Fruit fly (Drosophila melanogaster) whole organism, embryonic: Measurements from ENCODE around the gene CG3679.
A peak's percentile ranks its signal among the peaks of the same experiment; 100 is the strongest.

ENCODE experiments used
- Ada2b ChIP-seq: fragments of 200-800 bp; sonication (Bioruptor generic); IDR thresholded peaks from 2 replicates; pipeline ENCODE4 v1.3.6; 2022; ENCODE audit warnings: missing biosample characterization, missing genetic modification characterization
- Atf6 ChIP-seq: fragments of 200-800 bp; sonication (Bioruptor generic); IDR thresholded peaks from 2 replicates; pipeline ENCODE4 v1.3.6; 2022; ENCODE audit warnings: missing biosample characterization, missing genetic modification characterization
- Bgb ChIP-seq: fragments of 200-800 bp; sonication (Bioruptor generic); IDR thresholded peaks from 2 replicates; pipeline ENCODE4 v1.3.6; 2022; ENCODE audit warnings: missing biosample characterization, missing genetic modification characterization; ENCODE audit not compliant: partially characterized antibody
- BtbVII ChIP-seq: fragments of 200-800 bp; sonication (Bioruptor generic); optimal IDR thresholded peaks from 3 replicates; lab custom pipeline; 2017; ENCODE audit warnings: missing biosample characterization, mild to moderate bottlenecking, missing genetic modification characterization
- CG12299 ChIP-seq: fragments of 200-800 bp; sonication (Bioruptor generic); optimal IDR thresholded peaks from 2 replicates; lab custom pipeline; 2018; ENCODE audit warnings: missing biosample characterization, mild to moderate bottlenecking, missing genetic modification characterization
- CG1233 ChIP-seq: fragments of 200-800 bp; sonication (Bioruptor generic); optimal IDR thresholded peaks from 4 replicates; lab custom pipeline; 2018; ENCODE audit warnings: missing biosample characterization, mild to moderate bottlenecking, missing genetic modification characterization
- CG1602 ChIP-seq: fragments of 200-800 bp; sonication (Bioruptor generic); optimal IDR thresholded peaks from 3 replicates; lab custom pipeline; 2016; ENCODE audit warnings: missing biosample characterization, missing genetic modification characterization
- CG16815 ChIP-seq: fragments of 200-800 bp; sonication (Bioruptor generic); optimal IDR thresholded peaks from 3 replicates; lab custom pipeline; 2017; ENCODE audit warnings: missing biosample characterization, mild to moderate bottlenecking, missing genetic modification characterization
- CG17829 ChIP-seq: fragments of 200-800 bp; optimal IDR thresholded peaks from 2 replicates; lab custom pipeline; 2019; ENCODE audit warnings: missing biosample characterization, mild to moderate bottlenecking, missing genetic modification characterization, moderate library complexity
- CG2712 ChIP-seq: fragments of 200-800 bp; optimal IDR thresholded peaks from 3 replicates; lab custom pipeline; 2019; ENCODE audit warnings: missing biosample characterization, mild to moderate bottlenecking, missing genetic modification characterization, moderate library complexity
- CG31224 ChIP-seq: fragments of 200-800 bp; sonication (Bioruptor generic); IDR thresholded peaks from 2 replicates; pipeline ENCODE4 v1.3.6; 2022; ENCODE audit warnings: missing biosample characterization, missing genetic modification characterization
- CG32772 ChIP-seq: fragments of 200-800 bp; sonication (Bioruptor generic); IDR thresholded peaks from 2 replicates; pipeline ENCODE4 v1.3.6; 2022; ENCODE audit warnings: missing biosample characterization, missing genetic modification characterization
- CG43689 ChIP-seq: fragments of 200-800 bp; sonication (Bioruptor generic); IDR thresholded peaks from 2 replicates; pipeline ENCODE4 v1.3.6; 2022; ENCODE audit warnings: missing biosample characterization, missing genetic modification characterization
- CG8388 ChIP-seq: fragments of 200-800 bp; sonication (Bioruptor generic); optimal IDR thresholded peaks from 2 replicates; lab custom pipeline; 2019; ENCODE audit warnings: missing biosample characterization, mild to moderate bottlenecking, missing genetic modification characterization, moderate library complexity
- CG8478 ChIP-seq: fragments of >200 bp; optimal IDR thresholded peaks from 2 replicates; lab custom pipeline; 2018
- Doc2 ChIP-seq: fragments of 200-800 bp; sonication (Bioruptor generic); IDR thresholded peaks from 2 replicates; pipeline ENCODE4 v1.3.6; 2022; ENCODE audit warnings: missing biosample characterization, missing genetic modification characterization
- E2f2 ChIP-seq: fragments of 200-800 bp; sonication (Bioruptor generic); IDR thresholded peaks from 2 replicates; pipeline ENCODE4 v1.3.6; 2022; ENCODE audit warnings: missing biosample characterization, missing genetic modification characterization
- Gug ChIP-seq: fragments of 200-800 bp; sonication (Bioruptor generic); IDR thresholded peaks from 4 replicates; pipeline ENCODE4 v1.3.6; 2022; ENCODE audit warnings: missing biosample characterization, missing genetic modification characterization
- HHEX ChIP-seq: fragments of 200-800 bp; sonication (Bioruptor generic); optimal IDR thresholded peaks from 3 replicates; lab custom pipeline; 2017; ENCODE audit warnings: missing biosample characterization, mild to moderate bottlenecking, missing genetic modification characterization, missing genetic modification reagents
- Hey ChIP-seq: fragments of 200-800 bp; sonication (Bioruptor generic); optimal IDR thresholded peaks from 3 replicates; lab custom pipeline; 2018; ENCODE audit warnings: missing biosample characterization, mild to moderate bottlenecking, missing genetic modification characterization
- Lpt ChIP-seq: fragments of >200 bp; optimal IDR thresholded peaks from 2 replicates; lab custom pipeline; 2018; ENCODE audit warnings: missing biosample characterization, missing genetic modification characterization
- Neu2 ChIP-seq: fragments of 200-800 bp; sonication (Bioruptor generic); optimal IDR thresholded peaks from 3 replicates; lab custom pipeline; 2016; ENCODE audit warnings: missing biosample characterization, missing genetic modification characterization, borderline replicate concordance
- Pdp1 ChIP-seq, 2 experiments: fragments of 200-800 bp; sonication (Bioruptor generic); optimal IDR thresholded peaks; 3 replicates each; lab custom pipeline; 2016; ENCODE audit warnings: missing biosample characterization in 2 of 2, missing genetic modification characterization in 2 of 2, mild to moderate bottlenecking in 1 of 2, moderate library complexity in 1 of 2
- Rfx ChIP-seq: fragments of 200-800 bp; sonication (Bioruptor generic); IDR thresholded peaks from 2 replicates; pipeline ENCODE4 v1.3.6; 2022; ENCODE audit warnings: missing biosample characterization, missing genetic modification characterization
- Side ChIP-seq: fragments of 200-800 bp; sonication (Bioruptor generic); optimal IDR thresholded peaks from 2 replicates; lab custom pipeline; 2016; ENCODE audit warnings: missing biosample characterization, missing genetic modification characterization
- Sox100B ChIP-seq: fragments of 200-800 bp; sonication (Bioruptor generic); optimal IDR thresholded peaks from 3 replicates; lab custom pipeline; 2018; ENCODE audit warnings: missing biosample characterization, mild to moderate bottlenecking, missing genetic modification characterization
- Vsx1 ChIP-seq: fragments of 200-800 bp; sonication (Bioruptor generic); optimal IDR thresholded peaks from 2 replicates; lab custom pipeline; 2017; ENCODE audit warnings: missing biosample characterization, mild to moderate bottlenecking, missing genetic modification characterization, missing genetic modification reagents
- bab2 ChIP-seq: fragments of 200-800 bp; sonication (Bioruptor generic); optimal IDR thresholded peaks from 2 replicates; lab custom pipeline; 2016; ENCODE audit warnings: missing biosample characterization, missing genetic modification characterization
- cg ChIP-seq: fragments of 200-800 bp; sonication (Bioruptor generic); optimal IDR thresholded peaks from 3 replicates; lab custom pipeline; 2019; ENCODE audit warnings: missing biosample characterization, mild to moderate bottlenecking, missing genetic modification characterization, moderate library complexity
- chinmo ChIP-seq: fragments of 200-800 bp; sonication (Bioruptor generic); IDR thresholded peaks from 4 replicates; pipeline ENCODE4 v1.3.6; 2022; ENCODE audit warnings: missing biosample characterization, missing genetic modification characterization; ENCODE audit not compliant: partially characterized antibody
- crc ChIP-seq: fragments of 200-800 bp; sonication (Bioruptor generic); optimal IDR thresholded peaks from 2 replicates; lab custom pipeline; 2016; ENCODE audit warnings: missing biosample characterization, missing genetic modification characterization
- cwo ChIP-seq: fragments of 200-800 bp; sonication (Bioruptor generic); optimal IDR thresholded peaks from 3 replicates; lab custom pipeline; 2017; ENCODE audit warnings: missing biosample characterization, missing genetic modification characterization, mild to moderate bottlenecking, moderate library complexity, missing genetic modification reagents
- da ChIP-seq: fragments of 200-800 bp; sonication (Bioruptor generic); optimal IDR thresholded peaks from 2 replicates; lab custom pipeline; 2016; ENCODE audit warnings: missing biosample characterization, missing genetic modification characterization
- dmrt11E ChIP-seq: fragments of 200-800 bp; sonication (Bioruptor generic); optimal IDR thresholded peaks from 3 replicates; lab custom pipeline; 2018; ENCODE audit warnings: missing biosample characterization, mild to moderate bottlenecking, missing genetic modification characterization, moderate library complexity
- ems ChIP-seq: fragments of 200-800 bp; sonication (Bioruptor generic); optimal IDR thresholded peaks from 3 replicates; lab custom pipeline; 2016; ENCODE audit warnings: missing biosample characterization, missing genetic modification characterization
- gsb-n ChIP-seq: fragments of 200-800 bp; sonication (Bioruptor generic); optimal IDR thresholded peaks from 3 replicates; lab custom pipeline; 2018; ENCODE audit warnings: missing biosample characterization, mild to moderate bottlenecking, missing genetic modification characterization
- hbn ChIP-seq: fragments of 200-800 bp; sonication (Bioruptor generic); IDR thresholded peaks from 2 replicates; pipeline ENCODE4 v1.3.6; 2022; ENCODE audit warnings: missing biosample characterization, missing genetic modification characterization; ENCODE audit not compliant: partially characterized antibody
- hkb ChIP-seq, 2 experiments: fragments of 200-800 bp in 1 of 2; fragments of >200 bp in 1 of 2; sonication (Bioruptor generic) in 1 of 2; IDR thresholded peaks in 1 of 2; optimal IDR thresholded peaks in 1 of 2; 2 replicates each; pipeline versions ENCODE4 v1.3.6 to Lab custom; 2017 to 2022; ENCODE audit warnings: missing biosample characterization in 1 of 2, missing genetic modification characterization in 1 of 2
- lola ChIP-seq, 3 experiments: fragments of >200 bp in 2 of 3; fragments of 200-800 bp in 1 of 3; sonication (Bioruptor generic) in 1 of 3; optimal IDR thresholded peaks; 2 replicates each; lab custom pipeline; 2017 to 2019; ENCODE audit warnings: missing biosample characterization in 3 of 3, missing genetic modification characterization in 3 of 3, mild to moderate bottlenecking in 1 of 3, moderate library complexity in 1 of 3
- lov ChIP-seq, 2 experiments: fragments of 200-800 bp in 1 of 2; fragments of >200 bp in 1 of 2; sonication (Bioruptor generic) in 1 of 2; IDR thresholded peaks in 1 of 2; optimal IDR thresholded peaks in 1 of 2; 2 replicates in 1 of 2; 3 replicates in 1 of 2; pipeline versions ENCODE4 v1.3.6 to Lab custom; 2017 to 2022; ENCODE audit warnings: missing biosample characterization in 1 of 2, missing genetic modification characterization in 1 of 2
- nerfin-1 ChIP-seq: fragments of 200-800 bp; sonication (Bioruptor generic); optimal IDR thresholded peaks from 3 replicates; lab custom pipeline; 2019; ENCODE audit warnings: missing biosample characterization, mild to moderate bottlenecking, missing genetic modification characterization, moderate library complexity
- pho ChIP-seq: fragments of 200-800 bp; sonication (Bioruptor generic); optimal IDR thresholded peaks from 2 replicates; lab custom pipeline; 2016; ENCODE audit warnings: missing biosample characterization, missing genetic modification characterization
- pros ChIP-seq: fragments of 200-800 bp; sonication (Bioruptor generic); optimal IDR thresholded peaks from 3 replicates; lab custom pipeline; 2019; ENCODE audit warnings: missing biosample characterization, mild to moderate bottlenecking, missing genetic modification characterization, moderate library complexity
- schlank ChIP-seq: fragments of 200-800 bp; sonication (Bioruptor generic); optimal IDR thresholded peaks from 2 replicates; lab custom pipeline; 2018; ENCODE audit warnings: missing biosample characterization, mild to moderate bottlenecking, missing genetic modification characterization
- sens-2 ChIP-seq: fragments of 200-800 bp; sonication (Bioruptor generic); IDR thresholded peaks from 2 replicates; pipeline ENCODE4 v1.3.6; 2022; ENCODE audit warnings: missing biosample characterization, missing genetic modification characterization
- sna ChIP-seq: fragments of 200-800 bp; sonication (Bioruptor generic); IDR thresholded peaks from 2 replicates; pipeline ENCODE4 v1.3.6; 2022; ENCODE audit warnings: missing biosample characterization, missing genetic modification characterization; ENCODE audit not compliant: partially characterized antibody
- toy ChIP-seq: fragments of 200-800 bp; sonication (Bioruptor generic); IDR thresholded peaks from 2 replicates; pipeline ENCODE4 v1.3.6; 2022; ENCODE audit warnings: missing biosample characterization, missing genetic modification characterization
- unpg ChIP-seq: fragments of 200-800 bp; sonication (Bioruptor generic); optimal IDR thresholded peaks from 3 replicates; lab custom pipeline; 2018; ENCODE audit warnings: missing biosample characterization, mild to moderate bottlenecking, missing genetic modification characterization, moderate library complexity

CG3679 gene

dm6 chrX:16332615-16333288 lies 29.1 kb downstream of the CG3679 start (continued):
- peak; percentile 95 for TF ChIP-seq nerfin-1 (tag; lab: Kevin White, UChicago)
- peak; percentile 94 for TF ChIP-seq cwo
- TF ChIP-seq lov (optimal IDR thresholded peaks at IDR 0.05; lab: Kevin White, UChicago), result no peak
- peak; percentile 84 for TF ChIP-seq lov (GFP tag; IDR thresholded peaks at IDR 0.05; lab: Robert Waterston, UW)
- TF ChIP-seq Pdp1 (GFP tag; optimal IDR thresholded peaks at IDR 0.05; lab: Kevin White, UChicago), result peak; percentile 88 to 96
- peak; percentile 80 for TF ChIP-seq toy (GFP tag; lab: Robert Waterston, UW)
- peak; percentile 93 for TF ChIP-seq CG16815
- TF ChIP-seq CG17829 (tag; lab: Kevin White, UChicago), result peak; percentile 96
- no peak for TF ChIP-seq hkb (optimal IDR thresholded peaks at IDR 0.05; lab: Kevin White, UChicago)
- TF ChIP-seq hkb (GFP tag; IDR thresholded peaks at IDR 0.05; lab: Robert Waterston, UW), result peak; percentile 94
- peak; percentile 82 for TF ChIP-seq sens-2
- TF ChIP-seq Neu2 (GFP tag; lab: Kevin White, UChicago), result peak; percentile 90
- no peak; the same call in 1 of the 2 replicates for TF ChIP-seq CG43689 (GFP tag; lab: Robert Waterston, UW)
- peak; percentile 91 for TF ChIP-seq CG32772
- TF ChIP-seq unpg (GFP tag; lab: Kevin White, UChicago), result peak; percentile 95
- TF ChIP-seq Gug (GFP tag; lab: Robert Waterston, UW), result peak; percentile 85
- TF ChIP-seq Ada2b (GFP tag; lab: Robert Waterston, UW), result peak; percentile 88
- TF ChIP-seq Sox100B (GFP tag; lab: Kevin White, UChicago), result peak; percentile 98
- TF ChIP-seq CG1233 (GFP tag; lab: Kevin White, UChicago), result peak; percentile 97
- TF ChIP-seq sna (GFP tag; lab: Robert Waterston, UW), result no peak
- peak; percentile 96 for TF ChIP-seq HHEX (GFP tag; lab: Kevin White, UChicago)
- peak; percentile 95 for TF ChIP-seq bab2
- TF ChIP-seq crc (GFP tag; lab: Kevin White, UChicago), result peak; percentile 96
- TF ChIP-seq CG8388 (GFP tag; lab: Kevin White, UChicago), result peak; percentile 96
- TF ChIP-seq BtbVII (GFP tag; lab: Kevin White, UChicago), result peak; percentile 96
- TF ChIP-seq Hey (tag; lab: Kevin White, UChicago), result no peak
- peak; percentile 88 for TF ChIP-seq Vsx1 (GFP tag; lab: Kevin White, UChicago)
- no peak for TF ChIP-seq Bgb
- TF ChIP-seq hbn (GFP tag; lab: Robert Waterston, UW), result no peak
- peak; percentile 96 for TF ChIP-seq dmrt11E (tag; lab: Kevin White, UChicago)
- peak; percentile 90 for TF ChIP-seq schlank
- TF ChIP-seq ems (GFP tag; lab: Kevin White, UChicago), result peak; percentile 93
- peak; percentile 87 for TF ChIP-seq cg (GFP tag; lab: Kevin White, UChicago)
- no peak for TF ChIP-seq CG8478 (lab: Kevin White, UChicago)
- peak in 1 of 3 experiments; percentile 97 for TF ChIP-seq lola (GFP tag; optimal IDR thresholded peaks at IDR 0.05; lab: Kevin White, UChicago)
- peak; percentile 94 for TF ChIP-seq Atf6 (GFP tag; lab: Robert Waterston, UW)
- TF ChIP-seq pros (GFP tag; lab: Kevin White, UChicago), result peak; percentile 85
- TF ChIP-seq CG2712 (tag; lab: Kevin White, UChicago), result peak; percentile 98
- peak; percentile 77 for TF ChIP-seq E2f2 (GFP tag; lab: Robert Waterston, UW)
- TF ChIP-seq Side (GFP tag; lab: Kevin White, UChicago), result peak; percentile 96
- TF ChIP-seq CG1602 (GFP tag; lab: Kevin White, UChicago), result peak; percentile 91
- TF ChIP-seq chinmo (GFP tag; lab: Robert Waterston, UW), result no peak; the same call in 2 of the 4 replicates
- no peak for TF ChIP-seq Doc2 (GFP tag; lab: Robert Waterston, UW)
- TF ChIP-seq Lpt (GFP tag; lab: Kevin White, UChicago), result no peak
- TF ChIP-seq pho (GFP tag; lab: Kevin White, UChicago), result peak; percentile 94
- TF ChIP-seq CG12299 (tag; lab: Kevin White, UChicago), result peak; percentile 96
- TF ChIP-seq CG31224 (GFP tag; lab: Robert Waterston, UW), result peak; percentile 88
- peak; percentile 91 for TF ChIP-seq da (GFP tag; lab: Kevin White, UChicago)
- peak; percentile 93 for TF ChIP-seq Rfx (GFP tag; lab: Robert Waterston, UW)
- peak; percentile 94 for TF ChIP-seq gsb-n (tag; lab: Kevin White, UChicago)
